Worm (Caenorhabditis elegans): ENCODE measurements around the gene F31E8.5.

Gene F31E8.5

ce11 chrII:6825732-6826131 is 18.7 kb upstream of the F31E8.5 start:
- TF ChIP-seq elt-4 (tag; optimal IDR thresholded peaks at IDR 0.05), result no peak
- no peak for TF ChIP-seq ceh-48 (tag; optimal IDR thresholded peaks at IDR 0.05)
- no peak for TF ChIP-seq pha-2 (tag; optimal IDR thresholded peaks at IDR 0.05)
- TF ChIP-seq rnt-1 (tag; optimal IDR thresholded peaks at IDR 0.05), result peak; percentile 72
- peak; percentile 10 for TF ChIP-seq tbx-2 (tag; optimal IDR thresholded peaks at IDR 0.05)
- TF ChIP-seq unc-42 (tag; optimal IDR thresholded peaks at IDR 0.05), result peak; percentile 82
- TF ChIP-seq fkh-6 (tag; optimal IDR thresholded peaks at IDR 0.05), result no peak
- no peak for TF ChIP-seq gmeb-2 (tag; optimal IDR thresholded peaks at IDR 0.05)
- TF ChIP-seq T23F11.4 (GFP tag; optimal IDR thresholded peaks at IDR 0.05), result no peak
- TF ChIP-seq ceh-34 (tag; optimal IDR thresholded peaks at IDR 0.05), result no peak
- TF ChIP-seq K02D7.2 (tag; optimal IDR thresholded peaks at IDR 0.05), result no peak
- peak; percentile 88 for TF ChIP-seq unc-55 (GFP tag; optimal IDR thresholded peaks at IDR 0.05)
- TF ChIP-seq nfya-1 (tag; optimal IDR thresholded peaks at IDR 0.05), result peak; percentile 51
- no peak for TF ChIP-seq ets-4 (tag; optimal IDR thresholded peaks at IDR 0.05)
- no peak for TF ChIP-seq pat-9 (tag; optimal IDR thresholded peaks at IDR 0.05)
- TF ChIP-seq ceh-24 (tag; optimal IDR thresholded peaks at IDR 0.05), result no peak
- TF ChIP-seq Y22D7AL.16 (tag; optimal IDR thresholded peaks at IDR 0.05), result no peak
- TF ChIP-seq ceh-14 (tag; optimal IDR thresholded peaks at IDR 0.05), result peak; percentile 14
- no peak for TF ChIP-seq ceh-9 (tag; optimal IDR thresholded peaks at IDR 0.05)
- TF ChIP-seq sdc-2 (tag; optimal IDR thresholded peaks at IDR 0.05), result no peak
- no peak for TF ChIP-seq nhr-232 (tag; optimal IDR thresholded peaks at IDR 0.05)
- no peak for TF ChIP-seq sox-2 (GFP tag; IDR thresholded peaks at IDR 0.05)
- TF ChIP-seq ceh-6 (GFP tag; optimal IDR thresholded peaks at IDR 0.05), result no peak
- no peak for TF ChIP-seq pqm-1 (tag; optimal IDR thresholded peaks at IDR 0.05)
- TF ChIP-seq sox-4 (tag; optimal IDR thresholded peaks at IDR 0.05), result no peak
- TF ChIP-seq dmd-4 (tag; optimal IDR thresholded peaks at IDR 0.05; ENCODE audit: borderline replicate concordance), result no peak
- no peak for TF ChIP-seq pax-1 (tag; optimal IDR thresholded peaks at IDR 0.05)
- TF ChIP-seq elt-2 (tag; optimal IDR thresholded peaks at IDR 0.05), result no peak
- no peak for TF ChIP-seq mec-3 (tag; optimal IDR thresholded peaks at IDR 0.05; ENCODE audit: borderline replicate concordance)
- TF ChIP-seq ttx-3 (tag; optimal IDR thresholded peaks at IDR 0.05), result no peak
- TF ChIP-seq eyg-1 (tag; optimal IDR thresholded peaks at IDR 0.05), result no peak
- no peak for TF ChIP-seq ceh-2 (tag; optimal IDR thresholded peaks at IDR 0.05)
- no peak for TF ChIP-seq ztf-16 (tag; optimal IDR thresholded peaks at IDR 0.05)
- TF ChIP-seq pag-3 (tag; optimal IDR thresholded peaks at IDR 0.05; ENCODE audit: borderline replicate concordance), result no peak
- no peak for TF ChIP-seq tbx-7 (tag; optimal IDR thresholded peaks at IDR 0.05)
- peak; percentile 39 for TF ChIP-seq F13H6.1 (tag; optimal IDR thresholded peaks at IDR 0.05)
- no peak for TF ChIP-seq ceh-18 (tag; optimal IDR thresholded peaks at IDR 0.05)
- TF ChIP-seq unc-86 (tag; optimal IDR thresholded peaks at IDR 0.05), result no peak
- TF ChIP-seq C38D4.7 (GFP tag; optimal IDR thresholded peaks at IDR 0.05), result no peak
- peak; percentile 41 for TF ChIP-seq ref-2 (tag; optimal IDR thresholded peaks at IDR 0.05)
- TF ChIP-seq syd-9 (tag; optimal IDR thresholded peaks at IDR 0.05), result no peak

- peak; percentile 6 for TF ChIP-seq dve-1 (tag; optimal IDR thresholded peaks at IDR 0.05)
- no peak for TF ChIP-seq pag-3 (tag; optimal IDR thresholded peaks at IDR 0.05; ENCODE audit: borderline replicate concordance)
- TF ChIP-seq unc-55 (GFP tag; optimal IDR thresholded peaks at IDR 0.05), result peak; percentile 87
- TF ChIP-seq ceh-18 (tag; optimal IDR thresholded peaks at IDR 0.05), result no peak
- TF ChIP-seq zip-5 (tag; optimal IDR thresholded peaks at IDR 0.05), result no peak
- peak; percentile 90 for TF ChIP-seq elt-2 (tag; optimal IDR thresholded peaks at IDR 0.05)
Observed at ce11 chrII:6824524-6824923, 17.5 kb upstream of the F31E8.5 start.
